Worm (Caenorhabditis elegans): ENCODE results near the gene otpl-8.

- TF ChIP-seq elt-1 (tag; optimal IDR thresholded peaks at IDR 0.05) (no peak), jun-1 (tag; optimal IDR thresholded peaks at IDR 0.05) (no peak), nhr-76 (tag; optimal IDR thresholded peaks at IDR 0.05) (no peak), nhr-77 (tag; optimal IDR thresholded peaks at IDR 0.05) (no peak), snpc-4 (tag; optimal IDR thresholded peaks at IDR 0.05) (no peak), elt-2 (tag; optimal IDR thresholded peaks at IDR 0.05) (no peak), nhr-237 (tag; optimal IDR thresholded peaks at IDR 0.05) (no peak)
Measured at ce11 chrX:12229651-12230050, 41.1 kb downstream of the otpl-8 start, which contains the start of gene cest-7.

Data from whole organism, L3 larva.